Fruit fly (Drosophila melanogaster): ENCODE results near the gene CG32983.

DNA sequence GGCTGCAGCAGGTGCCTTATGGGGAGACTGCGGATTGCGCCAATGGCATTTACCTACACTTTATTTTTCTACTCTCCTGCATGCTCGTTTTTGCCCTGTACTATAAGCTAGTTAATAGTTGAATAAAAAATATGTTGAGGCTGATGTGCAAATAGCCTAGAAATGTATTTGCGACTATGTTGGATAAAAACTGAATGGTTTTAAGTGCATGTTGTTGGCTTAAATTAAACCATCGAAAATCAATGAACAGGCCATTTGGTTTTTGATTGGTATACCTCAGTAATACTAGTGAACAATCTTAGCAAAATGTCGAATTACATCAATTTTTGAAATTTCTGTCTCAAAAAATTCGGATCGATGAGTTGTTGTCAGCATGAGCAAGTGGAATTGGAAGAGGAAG, at the start of gene CG32983:
- TF ChIP-seq CG8478 (optimal IDR thresholded peaks at IDR 0.05) = no peak
- TF ChIP-seq psq (optimal IDR thresholded peaks at IDR 0.05) = no peak
- no peak for TF ChIP-seq pan (optimal IDR thresholded peaks at IDR 0.05)
- TF ChIP-seq usp (GFP tag; optimal IDR thresholded peaks at IDR 0.05) = no peak
- no peak for TF ChIP-seq EcR (GFP tag; optimal IDR thresholded peaks at IDR 0.05)
- no peak for TF ChIP-seq Dll (optimal IDR thresholded peaks at IDR 0.05)

Measured in whole organism.